Fruit fly (Drosophila melanogaster) whole organism, embryonic: ENCODE results near the gene CG14401.
A peak's percentile ranks its signal among the peaks of the same experiment; 100 is the strongest.

ENCODE experiments used
- ATbp ChIP-seq: fragments of 200-800 bp; sonication (Bioruptor generic); optimal IDR thresholded peaks from 2 replicates; lab custom pipeline; 2017; ENCODE audit warnings: missing biosample characterization, mild to moderate bottlenecking, missing genetic modification characterization, missing genetic modification reagents
- BtbVII ChIP-seq: fragments of 200-800 bp; sonication (Bioruptor generic); optimal IDR thresholded peaks from 3 replicates; lab custom pipeline; 2017; ENCODE audit warnings: missing biosample characterization, mild to moderate bottlenecking, missing genetic modification characterization
- CG10147 ChIP-seq: fragments of 200-800 bp; sonication (Bioruptor generic); optimal IDR thresholded peaks from 2 replicates; lab custom pipeline; 2019; ENCODE audit warnings: missing biosample characterization, mild to moderate bottlenecking, missing genetic modification characterization, moderate library complexity
- CG10267 ChIP-seq: fragments of 200-800 bp; sonication (Bioruptor generic); optimal IDR thresholded peaks from 2 replicates; lab custom pipeline; 2018; ENCODE audit warnings: missing biosample characterization, mild to moderate bottlenecking, missing genetic modification characterization, moderate library complexity
- CG10654 ChIP-seq: fragments of 200-800 bp; sonication (Bioruptor generic); optimal IDR thresholded peaks from 2 replicates; lab custom pipeline; 2016; ENCODE audit warnings: missing biosample characterization, missing genetic modification characterization
- CG10959 ChIP-seq: fragments of 200-800 bp; sonication (Bioruptor generic); IDR thresholded peaks from 2 replicates; pipeline ENCODE4 v1.3.6; 2022; ENCODE audit warnings: missing biosample characterization, missing genetic modification characterization
- CG11695 ChIP-seq: fragments of 200-800 bp; sonication (Bioruptor generic); IDR thresholded peaks from 3 replicates; pipeline ENCODE4 v1.3.6; 2022; ENCODE audit warnings: missing biosample characterization, missing genetic modification characterization
- CG12155 ChIP-seq: fragments of 200-800 bp; sonication (Bioruptor generic); optimal IDR thresholded peaks from 3 replicates; lab custom pipeline; 2016; ENCODE audit warnings: missing biosample characterization, missing genetic modification characterization
- CG12744 ChIP-seq: fragments of 200-800 bp; sonication (Bioruptor generic); optimal IDR thresholded peaks from 2 replicates; lab custom pipeline; 2016; ENCODE audit warnings: missing biosample characterization, missing genetic modification characterization
- CG13775 ChIP-seq: fragments of 200-800 bp; sonication (Bioruptor generic); optimal IDR thresholded peaks from 3 replicates; lab custom pipeline; 2017; ENCODE audit warnings: missing biosample characterization, mild to moderate bottlenecking, missing genetic modification characterization
- CG17328 ChIP-seq: fragments of 200-800 bp; sonication (Bioruptor generic); IDR thresholded peaks from 2 replicates; pipeline ENCODE4 v1.3.6; 2022; ENCODE audit warnings: missing biosample characterization, missing genetic modification characterization
- CG17568 ChIP-seq: fragments of 200-800 bp; sonication (Bioruptor generic); optimal IDR thresholded peaks from 2 replicates; lab custom pipeline; 2018; ENCODE audit warnings: missing biosample characterization, mild to moderate bottlenecking, missing genetic modification characterization, moderate library complexity
- CG18262 ChIP-seq: fragments of 200-800 bp; optimal IDR thresholded peaks from 3 replicates; lab custom pipeline; 2019; ENCODE audit warnings: missing biosample characterization, mild to moderate bottlenecking, missing genetic modification characterization, moderate library complexity
- CG2678 ChIP-seq: fragments of 200-800 bp; sonication (Bioruptor generic); optimal IDR thresholded peaks from 3 replicates; lab custom pipeline; 2019; ENCODE audit warnings: missing biosample characterization, mild to moderate bottlenecking, missing genetic modification characterization, moderate library complexity
- CG4282 ChIP-seq: fragments of 200-800 bp; sonication (Bioruptor generic); optimal IDR thresholded peaks from 2 replicates; lab custom pipeline; 2016; ENCODE audit warnings: missing biosample characterization, missing genetic modification characterization
- CG5180 ChIP-seq: fragments of 200-800 bp; sonication (Bioruptor generic); optimal IDR thresholded peaks from 3 replicates; lab custom pipeline; 2017; ENCODE audit warnings: missing biosample characterization, missing genetic modification characterization, mild to moderate bottlenecking, moderate library complexity, missing genetic modification reagents
- CG8478 ChIP-seq: fragments of >200 bp; optimal IDR thresholded peaks from 2 replicates; lab custom pipeline; 2018
- Dad ChIP-seq: fragments of 200-800 bp; sonication (Bioruptor generic); optimal IDR thresholded peaks from 3 replicates; lab custom pipeline; 2016; ENCODE audit warnings: missing biosample characterization, missing genetic modification characterization
- Ets97D ChIP-seq: fragments of 200-800 bp; sonication (Bioruptor generic); optimal IDR thresholded peaks from 3 replicates; lab custom pipeline; 2016; ENCODE audit warnings: missing biosample characterization, missing genetic modification characterization
- Fer1 ChIP-seq: fragments of 200-800 bp; sonication (Bioruptor generic); optimal IDR thresholded peaks from 2 replicates; lab custom pipeline; 2017; ENCODE audit warnings: missing biosample characterization, mild to moderate bottlenecking, missing genetic modification characterization
- Gug ChIP-seq: fragments of 200-800 bp; sonication (Bioruptor generic); IDR thresholded peaks from 4 replicates; pipeline ENCODE4 v1.3.6; 2022; ENCODE audit warnings: missing biosample characterization, missing genetic modification characterization
- H2.0 ChIP-seq: fragments of 200-800 bp; sonication (Bioruptor generic); IDR thresholded peaks from 2 replicates; pipeline ENCODE4 v1.3.6; 2022; ENCODE audit warnings: missing biosample characterization, missing genetic modification characterization
- HLH4C ChIP-seq: fragments of 200-800 bp; sonication (Bioruptor generic); IDR thresholded peaks from 3 replicates; pipeline ENCODE4 v1.3.6; 2022; ENCODE audit warnings: missing biosample characterization, missing genetic modification characterization; ENCODE audit not compliant: partially characterized antibody
- MBD-R2 ChIP-seq: fragments of 200-800 bp; sonication (Bioruptor generic); IDR thresholded peaks from 2 replicates; pipeline ENCODE4 v1.3.6; 2022; ENCODE audit warnings: missing biosample characterization, missing genetic modification characterization
- MTF-1 ChIP-seq: fragments of 200-800 bp; sonication (Bioruptor generic); optimal IDR thresholded peaks from 2 replicates; lab custom pipeline; 2018; ENCODE audit warnings: missing biosample characterization, mild to moderate bottlenecking, missing genetic modification characterization, borderline replicate concordance
- Med ChIP-seq: fragments of 200-800 bp; sonication (Bioruptor generic); peaks from one replicate; lab custom pipeline; 2016; ENCODE audit warnings: missing biosample characterization, missing genetic modification characterization, mild to moderate bottlenecking, inconsistent platforms, moderate library complexity
- NK7.1 ChIP-seq: fragments of 200-800 bp; sonication (Bioruptor generic); optimal IDR thresholded peaks from 3 replicates; lab custom pipeline; 2016; ENCODE audit warnings: missing biosample characterization, missing genetic modification characterization
- Ptx1 ChIP-seq: fragments of 200-800 bp; sonication (Bioruptor generic); IDR thresholded peaks from 2 replicates; pipeline ENCODE4 v1.3.6; 2022; ENCODE audit warnings: missing biosample characterization, missing genetic modification characterization
- Side ChIP-seq: fragments of 200-800 bp; sonication (Bioruptor generic); optimal IDR thresholded peaks from 2 replicates; lab custom pipeline; 2016; ENCODE audit warnings: missing biosample characterization, missing genetic modification characterization
- Xbp1 ChIP-seq: fragments of 200-800 bp; sonication (Bioruptor generic); optimal IDR thresholded peaks from 3 replicates; lab custom pipeline; 2016; ENCODE audit warnings: missing biosample characterization, mild to moderate bottlenecking, missing genetic modification characterization
- bab2 ChIP-seq: fragments of 200-800 bp; sonication (Bioruptor generic); optimal IDR thresholded peaks from 2 replicates; lab custom pipeline; 2016; ENCODE audit warnings: missing biosample characterization, missing genetic modification characterization
- bbx ChIP-seq: fragments of 200-800 bp; sonication (Bioruptor generic); IDR thresholded peaks from 2 replicates; pipeline ENCODE4 v1.3.6; 2022; ENCODE audit warnings: missing biosample characterization, missing genetic modification characterization; ENCODE audit not compliant: partially characterized antibody
- cad ChIP-seq: fragments of >200 bp; optimal IDR thresholded peaks from 2 replicates; lab custom pipeline; 2017; ENCODE audit warnings: missing biosample characterization, missing genetic modification characterization
- crol ChIP-seq: fragments of 200-800 bp; sonication (Bioruptor generic); IDR thresholded peaks from 2 replicates; pipeline ENCODE4 v1.3.6; 2022; ENCODE audit warnings: missing biosample characterization, missing genetic modification characterization
- disco-r ChIP-seq: fragments of 200-800 bp; sonication (Bioruptor generic); optimal IDR thresholded peaks from 2 replicates; lab custom pipeline; 2016; ENCODE audit warnings: missing biosample characterization, missing genetic modification characterization
- ems ChIP-seq: fragments of 200-800 bp; sonication (Bioruptor generic); optimal IDR thresholded peaks from 3 replicates; lab custom pipeline; 2016; ENCODE audit warnings: missing biosample characterization, missing genetic modification characterization
- eve ChIP-seq, 2 experiments: fragments of >200 bp; optimal IDR thresholded peaks; 2 replicates each; lab custom pipeline; 2017; ENCODE audit warnings: missing biosample characterization in 2 of 2, missing genetic modification characterization in 2 of 2
- gt ChIP-seq: fragments of 200-800 bp; sonication (Bioruptor generic); IDR thresholded peaks from 2 replicates; pipeline ENCODE4 v1.3.6; 2022; ENCODE audit warnings: missing biosample characterization, missing genetic modification characterization
- kah ChIP-seq: fragments of 200-800 bp; sonication (Bioruptor generic); optimal IDR thresholded peaks from 2 replicates; lab custom pipeline; 2018; ENCODE audit warnings: missing biosample characterization, mild to moderate bottlenecking, missing genetic modification characterization
- lola ChIP-seq, 3 experiments: fragments of >200 bp in 2 of 3; fragments of 200-800 bp in 1 of 3; sonication (Bioruptor generic) in 1 of 3; optimal IDR thresholded peaks; 2 replicates each; lab custom pipeline; 2017 to 2019; ENCODE audit warnings: missing biosample characterization in 3 of 3, missing genetic modification characterization in 3 of 3, mild to moderate bottlenecking in 1 of 3, moderate library complexity in 1 of 3
- mirr ChIP-seq: fragments of 200-800 bp; sonication (Bioruptor generic); optimal IDR thresholded peaks from 3 replicates; lab custom pipeline; 2018; ENCODE audit warnings: missing biosample characterization, mild to moderate bottlenecking, missing genetic modification characterization
- mld ChIP-seq: fragments of 200-800 bp; sonication (Bioruptor generic); IDR thresholded peaks from 3 replicates; pipeline ENCODE4 v1.3.6; 2022; ENCODE audit warnings: missing biosample characterization, missing genetic modification characterization; ENCODE audit not compliant: partially characterized antibody
- pum ChIP-seq: fragments of 200-800 bp; sonication (Bioruptor generic); optimal IDR thresholded peaks from 2 replicates; lab custom pipeline; 2016; ENCODE audit warnings: missing biosample characterization, missing genetic modification characterization
- schlank ChIP-seq: fragments of 200-800 bp; sonication (Bioruptor generic); optimal IDR thresholded peaks from 2 replicates; lab custom pipeline; 2018; ENCODE audit warnings: missing biosample characterization, mild to moderate bottlenecking, missing genetic modification characterization
- slbo ChIP-seq: fragments of 200-800 bp; sonication (Bioruptor generic); IDR thresholded peaks from 2 replicates; pipeline ENCODE4 v1.3.6; 2022; ENCODE audit warnings: missing biosample characterization, missing genetic modification characterization
- stc ChIP-seq: fragments of 200-800 bp; sonication (Bioruptor generic); IDR thresholded peaks from 2 replicates; pipeline ENCODE4 v1.3.6; 2022; ENCODE audit warnings: missing biosample characterization, missing genetic modification characterization
- toy ChIP-seq: fragments of 200-800 bp; sonication (Bioruptor generic); IDR thresholded peaks from 2 replicates; pipeline ENCODE4 v1.3.6; 2022; ENCODE audit warnings: missing biosample characterization, missing genetic modification characterization
- vfl ChIP-seq: fragments of 200-800 bp; sonication (Bioruptor generic); optimal IDR thresholded peaks from 2 replicates; lab custom pipeline; 2016; ENCODE audit warnings: missing biosample characterization, missing genetic modification characterization
- zf30C ChIP-seq: fragments of 200-800 bp; sonication (Bioruptor generic); optimal IDR thresholded peaks from 3 replicates; lab custom pipeline; 2018; ENCODE audit warnings: missing biosample characterization, mild to moderate bottlenecking, missing genetic modification characterization
- zfh2 ChIP-seq: fragments of 200-800 bp; sonication (Bioruptor generic); optimal IDR thresholded peaks from 2 replicates; lab custom pipeline; 2016; ENCODE audit warnings: missing biosample characterization, missing genetic modification characterization

Gene CG14401

dm6 chr2L:20889857-20890606 is 20.4 kb downstream of the CG14401 start (continued):
- no peak for TF ChIP-seq Fer1 (GFP tag; lab: Kevin White, UChicago)
- TF ChIP-seq toy = no peak
- no peak for TF ChIP-seq H2.0 (GFP tag; lab: Robert Waterston, UW)
- TF ChIP-seq BtbVII (GFP tag; lab: Kevin White, UChicago) = peak; percentile 23
- TF ChIP-seq CG4282 (GFP tag; lab: Kevin White, UChicago) = no peak
- peak; percentile 44 for TF ChIP-seq ATbp
- TF ChIP-seq CG10654 (GFP tag; lab: Kevin White, UChicago) = peak; percentile 25
- peak; percentile 15 for TF ChIP-seq CG10267 (tag; lab: Kevin White, UChicago)
- TF ChIP-seq CG12155 (GFP tag; lab: Kevin White, UChicago) = no peak
- TF ChIP-seq MTF-1 = no peak
- no peak; the same call in 1 of the 2 replicates for TF ChIP-seq stc
- TF ChIP-seq vfl (GFP tag; lab: Kevin White, UChicago) = no peak
- no peak for TF ChIP-seq CG5180 (GFP tag; lab: Kevin White, UChicago)
- peak; percentile 77 for TF ChIP-seq Med (GFP tag; lab: Kevin White, UChicago)
- peak; percentile 33 for TF ChIP-seq mirr (GFP tag; lab: Kevin White, UChicago)
- TF ChIP-seq CG8478 = no peak
- peak in 1 of 3 experiments; percentile 38 for TF ChIP-seq lola (GFP tag; optimal IDR thresholded peaks at IDR 0.05; lab: Kevin White, UChicago)
- no peak for TF ChIP-seq MBD-R2 (GFP tag; lab: Robert Waterston, UW)
- TF ChIP-seq CG10959 (GFP tag; lab: Robert Waterston, UW) = no peak
- peak; percentile 51 for TF ChIP-seq kah (GFP tag; lab: Kevin White, UChicago)
- TF ChIP-seq CG18262 (tag; lab: Kevin White, UChicago) = peak; percentile 41
- TF ChIP-seq crol = no peak; the same call in 1 of the 2 replicates
- peak; percentile 35; the same call in 1 of the 2 replicates for TF ChIP-seq CG17328
- TF ChIP-seq slbo (GFP tag; lab: Robert Waterston, UW) = peak; percentile 34; the same call in 1 of the 2 replicates
- peak; percentile 36 for TF ChIP-seq Dad (GFP tag; lab: Kevin White, UChicago)
- TF ChIP-seq CG17568 (GFP tag; lab: Kevin White, UChicago) = no peak
- no peak for TF ChIP-seq schlank (tag; lab: Kevin White, UChicago)
- peak; percentile 37 for TF ChIP-seq CG2678 (tag; lab: Kevin White, UChicago)
- TF ChIP-seq zfh2 = no peak
- no peak for TF ChIP-seq ems (GFP tag; lab: Kevin White, UChicago)
- peak; percentile 36; the same call in 1 of the 2 replicates for TF ChIP-seq Ptx1 (GFP tag; lab: Robert Waterston, UW)
- TF ChIP-seq CG10147 (GFP tag; lab: Kevin White, UChicago) = no peak
- no peak for TF ChIP-seq NK7.1 (GFP tag; lab: Kevin White, UChicago)
- TF ChIP-seq CG12744 (GFP tag; lab: Kevin White, UChicago) = no peak
- peak; percentile 18 for TF ChIP-seq pum (GFP tag; lab: Kevin White, UChicago)
- TF ChIP-seq zf30C (GFP tag; lab: Kevin White, UChicago) = peak; percentile 37
- no peak for TF ChIP-seq CG11695 (GFP tag; lab: Robert Waterston, UW)
- TF ChIP-seq disco-r = no peak
- TF ChIP-seq Side (GFP tag; lab: Kevin White, UChicago) = no peak
- TF ChIP-seq CG13775 (GFP tag; lab: Kevin White, UChicago) = peak; percentile 14
- peak in 1 of 2 experiments; percentile 92 for TF ChIP-seq eve (GFP tag; optimal IDR thresholded peaks at IDR 0.05; lab: Kevin White, UChicago)
- no peak for TF ChIP-seq HLH4C (GFP tag; lab: Robert Waterston, UW)
- TF ChIP-seq Ets97D = no peak
- TF ChIP-seq gt (GFP tag; lab: Robert Waterston, UW) = no peak
- no peak for TF ChIP-seq Gug (GFP tag; lab: Robert Waterston, UW)
- peak; percentile 15 for TF ChIP-seq bab2 (GFP tag; lab: Kevin White, UChicago)
- no peak for TF ChIP-seq cad (GFP tag; lab: Kevin White, UChicago)
- TF ChIP-seq Xbp1 (GFP tag; lab: Kevin White, UChicago) = peak; percentile 26
- TF ChIP-seq mld (GFP tag; lab: Robert Waterston, UW) = no peak
- TF ChIP-seq bbx (GFP tag; lab: Robert Waterston, UW) = no peak
